Worm (Caenorhabditis elegans) whole organism, L2 larva: ENCODE results near the gene nhr-205.

Experiments
- C34F6.9 ChIP-seq: fragments of 150-350 bp; optimal IDR thresholded peaks from 2 replicates; lab custom pipeline; 2014; ENCODE audit warnings: missing biosample characterization, missing genetic modification characterization
- F13H6.1 ChIP-seq: sonication (generic microtip); optimal IDR thresholded peaks from 2 replicates; lab custom pipeline; 2016; ENCODE audit warnings: missing genetic modification characterization, missing compliant biosample characterization
- R02D3.7 ChIP-seq: fragments of 150-350 bp; optimal IDR thresholded peaks from 2 replicates; lab custom pipeline; 2014; ENCODE audit warnings: missing biosample characterization, missing genetic modification characterization
- Y55F3AM.14 ChIP-seq: fragments of 200-800 bp; sonication (Bioruptor generic); optimal IDR thresholded peaks from 2 replicates; lab custom pipeline; 2018; ENCODE audit warnings: mild to moderate bottlenecking, missing genetic modification characterization, missing compliant biosample characterization
- ama-1 ChIP-seq: fragments of 150-350 bp; optimal IDR thresholded peaks from 2 replicates; lab custom pipeline; 2018; ENCODE audit warnings: inconsistent platforms
- blmp-1 ChIP-seq: sonication (generic microtip); optimal IDR thresholded peaks from 2 replicates; lab custom pipeline; 2017; ENCODE audit warnings: missing genetic modification characterization, mild to moderate bottlenecking, missing compliant biosample characterization, antibody characterized with exemption, moderate library complexity; ENCODE audit not compliant: insufficient read depth
- ceh-16 ChIP-seq: fragments of 150-350 bp; optimal IDR thresholded peaks from 2 replicates; lab custom pipeline; 2014; ENCODE audit warnings: missing biosample characterization, missing genetic modification characterization
- dmd-4 ChIP-seq: sonication (generic microtip); optimal IDR thresholded peaks from 2 replicates; lab custom pipeline; 2017; ENCODE audit warnings: missing biosample characterization, missing genetic modification characterization
- egl-27 ChIP-seq: sonication (generic microtip); optimal IDR thresholded peaks from 3 replicates; lab custom pipeline; 2017; ENCODE audit warnings: missing biosample characterization, missing genetic modification reagents, missing genetic modification characterization
- elt-3 ChIP-seq: sonication (generic microtip); optimal IDR thresholded peaks from 2 replicates; lab custom pipeline; 2017; ENCODE audit warnings: missing biosample characterization, missing genetic modification characterization
- fos-1 ChIP-seq: fragments of 150-350 bp; optimal IDR thresholded peaks from 2 replicates; lab custom pipeline; 2014; ENCODE audit warnings: missing biosample characterization, missing genetic modification characterization
- lin-11 ChIP-seq: fragments of 150-350 bp; sonication (generic microtip); optimal IDR thresholded peaks from 2 replicates; lab custom pipeline; 2014; ENCODE audit warnings: missing biosample characterization, missing genetic modification characterization, inconsistent platforms, mixed read lengths
- lin-13 ChIP-seq: fragments of 150-350 bp; optimal IDR thresholded peaks from 2 replicates; lab custom pipeline; 2014; ENCODE audit warnings: missing biosample characterization, missing genetic modification reagents, missing genetic modification characterization
- mab-5 ChIP-seq: fragments of 150-350 bp; optimal IDR thresholded peaks from 2 replicates; lab custom pipeline; 2014; ENCODE audit warnings: missing biosample characterization, missing genetic modification characterization
- mbf-1 ChIP-seq: sonication (generic microtip); optimal IDR thresholded peaks from 2 replicates; lab custom pipeline; 2017; ENCODE audit warnings: missing biosample characterization, missing genetic modification characterization
- nhr-11 ChIP-seq: fragments of 150-350 bp; optimal IDR thresholded peaks from 2 replicates; lab custom pipeline; 2014; ENCODE audit warnings: missing biosample characterization, missing genetic modification characterization
- nhr-129 ChIP-seq: fragments of 150-350 bp; optimal IDR thresholded peaks from 2 replicates; lab custom pipeline; 2014; ENCODE audit warnings: missing biosample characterization, missing genetic modification characterization
- nhr-21 ChIP-seq: fragments of 150-350 bp; optimal IDR thresholded peaks from 2 replicates; lab custom pipeline; 2014; ENCODE audit warnings: missing biosample characterization, missing genetic modification characterization
- nhr-23 ChIP-seq: fragments of 150-350 bp; optimal IDR thresholded peaks from 2 replicates; lab custom pipeline; 2014; ENCODE audit warnings: missing biosample characterization, missing genetic modification reagents, missing genetic modification characterization
- nhr-237 ChIP-seq: fragments of 150-350 bp; optimal IDR thresholded peaks from 2 replicates; lab custom pipeline; 2014; ENCODE audit warnings: missing biosample characterization, missing genetic modification characterization
- nhr-25 ChIP-seq: fragments of 150-350 bp; sonication (generic microtip); optimal IDR thresholded peaks from 3 replicates; lab custom pipeline; 2014; ENCODE audit warnings: missing biosample characterization, missing genetic modification characterization
- nhr-6 ChIP-seq: fragments of 150-350 bp; optimal IDR thresholded peaks from 2 replicates; lab custom pipeline; 2014; ENCODE audit warnings: missing biosample characterization, missing genetic modification characterization
- nhr-77 ChIP-seq: fragments of 150-350 bp; optimal IDR thresholded peaks from 2 replicates; lab custom pipeline; 2014; ENCODE audit warnings: missing biosample characterization, missing genetic modification characterization
- sem-4 ChIP-seq: fragments of 150-350 bp; optimal IDR thresholded peaks from 2 replicates; lab custom pipeline; 2014; ENCODE audit warnings: missing biosample characterization, missing genetic modification reagents, missing genetic modification characterization
- skn-1 ChIP-seq: sonication (generic microtip); optimal IDR thresholded peaks from 2 replicates; lab custom pipeline; 2017; ENCODE audit warnings: missing biosample characterization, missing genetic modification characterization
- sma-9 ChIP-seq, 2 experiments: fragments of 150-350 bp in 1 of 2; sonication (generic microtip) in 1 of 2; optimal IDR thresholded peaks; 2 replicates each; lab custom pipeline; 2014 to 2016; ENCODE audit warnings: missing genetic modification characterization in 2 of 2, mild to moderate bottlenecking in 1 of 2, missing biosample characterization in 1 of 2, missing compliant biosample characterization in 1 of 2, missing genetic modification reagents in 1 of 2, moderate library complexity in 1 of 2
- unc-39 ChIP-seq: fragments of 150-350 bp; optimal IDR thresholded peaks from 2 replicates; lab custom pipeline; 2014; ENCODE audit warnings: missing biosample characterization, missing genetic modification characterization
- unc-55 ChIP-seq: fragments of 150-350 bp; sonication (generic microtip); optimal IDR thresholded peaks from 3 replicates; lab custom pipeline; 2014; ENCODE audit warnings: missing biosample characterization, missing genetic modification reagents, missing genetic modification characterization
- zag-1 ChIP-seq: fragments of 150-350 bp; optimal IDR thresholded peaks from 2 replicates; lab custom pipeline; 2014; ENCODE audit warnings: missing biosample characterization, missing genetic modification characterization

The nhr-205 gene

ce11 chrV:10081636-10082035 is at the start of gene nhr-205:
TSS of gene nhr-205 (minus strand) at chrV:10081776.
- TF ChIP-seq skn-1 (no peak), sem-4 (tag; lab: Kevin White, UChicago) (no peak), sma-9 (GFP tag; optimal IDR thresholded peaks at IDR 0.05; lab: Kevin White, UChicago) (no peak), sma-9 (tag; optimal IDR thresholded peaks at IDR 0.05; lab: Kevin White, UChicago) (no peak), dmd-4 (tag; lab: Kevin White, UChicago) (no peak), zag-1 (tag; lab: Kevin White, UChicago) (no peak), ceh-16 (tag; lab: Kevin White, UChicago) (no peak)

- no peak for TF ChIP-seq R02D3.7 (tag; lab: Kevin White, UChicago)
- TF ChIP-seq, all 48 proteins: peak for 0
These were observed 48.6 kb upstream of the nhr-205 start, which contains the start of gene aos-1 for ce11 chrV:10130195-10130594. TSS of gene aos-1 (minus strand) at chrV:10130295.

DNA sequence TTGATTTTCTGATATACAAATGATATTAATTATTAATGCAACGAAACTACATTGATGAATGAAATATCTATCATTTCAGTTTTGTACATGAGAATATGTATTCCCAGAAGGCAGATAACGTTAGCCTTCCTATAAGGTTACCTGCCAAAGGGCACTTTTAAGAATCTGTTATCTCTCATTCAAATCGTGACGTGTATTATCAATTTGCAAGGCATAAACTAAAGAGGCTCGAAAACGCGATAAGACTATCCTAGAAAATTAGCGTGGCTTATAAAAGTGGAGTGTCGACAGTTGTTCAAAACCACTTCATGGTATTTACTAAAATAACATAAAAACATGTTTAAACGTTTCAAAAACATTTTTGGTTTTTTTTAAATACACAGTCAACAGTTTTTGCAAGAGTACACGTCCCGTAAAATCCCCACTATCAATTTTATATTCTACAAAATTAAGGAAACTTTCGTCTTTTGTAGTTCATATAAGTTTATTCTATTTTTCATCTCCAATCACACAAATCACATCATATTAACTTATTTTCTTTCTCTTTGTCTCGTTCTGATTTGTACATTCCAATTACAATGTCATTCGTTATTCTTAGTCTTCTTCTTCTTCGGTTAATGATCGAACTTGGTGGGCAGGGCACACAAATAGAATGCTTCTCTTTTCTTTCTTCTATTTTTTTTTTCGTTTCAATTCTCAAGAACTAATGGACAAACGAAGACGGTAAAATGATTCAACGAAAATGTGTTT is 43.4 kb upstream of the nhr-205 start, which contains the start of gene C08B6.10:
Gene C08B6.10, plus strand, starts transcription at position 700 of the 750 bp plus-strand sequence.
- TF ChIP-seq fos-1 (tag; lab: Kevin White, UChicago) (peak; percentile 20), nhr-237 (no peak), nhr-25 (no peak), sma-9 (GFP tag; optimal IDR thresholded peaks at IDR 0.05; lab: Kevin White, UChicago) (no peak), sma-9 (tag; optimal IDR thresholded peaks at IDR 0.05; lab: Kevin White, UChicago) (no peak), nhr-11 (tag; lab: Kevin White, UChicago) (no peak), blmp-1 (tag; lab: Kevin White, UChicago) (no peak), ama-1 (lab: Kevin White, UChicago) (no peak), unc-39 (tag; lab: Kevin White, UChicago) (no peak), Y55F3AM.14 (GFP tag; lab: Kevin White, UChicago) (no peak)

DNA sequence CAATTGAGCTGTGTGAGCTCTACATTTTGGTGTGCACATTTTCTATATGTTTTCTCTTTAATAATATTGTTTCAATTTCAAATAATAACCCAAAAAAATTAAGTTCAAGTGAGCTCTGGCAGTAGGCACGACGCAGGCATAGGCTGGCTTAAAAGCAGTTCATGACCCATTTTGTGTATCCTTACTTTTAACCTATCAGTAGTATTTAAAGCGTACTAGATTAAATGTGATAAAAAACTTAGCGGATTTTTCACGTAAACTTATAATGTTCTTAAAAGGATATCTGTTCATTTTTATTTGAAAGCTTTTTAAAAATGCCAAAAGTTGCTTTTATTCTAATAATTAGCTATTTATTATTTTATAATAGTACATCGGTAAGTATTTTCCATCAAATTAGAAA is 41.7 kb upstream of the nhr-205 start, which contains the start of gene C08B6.6:
Gene C08B6.6, plus strand, starts transcription at position 301 of the 400 bp plus-strand sequence.
- TF ChIP-seq nhr-25 (no peak), nhr-23 (tag; lab: Kevin White, UChicago) (no peak), ceh-16 (tag; lab: Kevin White, UChicago) (no peak), sem-4 (tag; lab: Kevin White, UChicago) (no peak), dmd-4 (tag; lab: Kevin White, UChicago) (no peak)
- TF ChIP-seq, all 48 proteins: peak for 0

ce11 chrV:10122670-10123069 is 41.1 kb upstream of the nhr-205 start, which contains the start of gene srxa-19:
TSS of gene srxa-19 (minus strand) at chrV:10122770.
- no peak for TF ChIP-seq unc-39 (tag; lab: Kevin White, UChicago)
- TF ChIP-seq blmp-1 (tag; lab: Kevin White, UChicago), result no peak

ce11 chrV:10120898-10121297 is 39.3 kb upstream of the nhr-205 start, which contains the start of gene srxa-18:
TSS of gene srxa-18 (minus strand) at chrV:10120997.
- TF ChIP-seq F13H6.1 (no peak), Y55F3AM.14 (GFP tag; lab: Kevin White, UChicago) (no peak), nhr-25 (no peak), lin-11 (tag; lab: Kevin White, UChicago) (no peak), lin-13 (GFP tag; lab: Kevin White, UChicago) (no peak), ceh-16 (tag; lab: Kevin White, UChicago) (no peak), nhr-77 (no peak), nhr-21 (tag; lab: Kevin White, UChicago) (no peak), unc-55 (GFP tag; lab: Kevin White, UChicago) (no peak), sma-9 (GFP tag; optimal IDR thresholded peaks at IDR 0.05; lab: Kevin White, UChicago) (no peak), sma-9 (tag; optimal IDR thresholded peaks at IDR 0.05; lab: Kevin White, UChicago) (no peak), dmd-4 (tag; lab: Kevin White, UChicago) (no peak), mbf-1 (tag; lab: Kevin White, UChicago) (no peak), elt-3 (no peak), nhr-129 (no peak), nhr-6 (no peak), C34F6.9 (tag; lab: Kevin White, UChicago) (no peak), mab-5 (no peak), egl-27 (tag; lab: Kevin White, UChicago) (no peak)
